Worm (Caenorhabditis elegans): ENCODE results near the gene swsn-1.

swsn-1 gene

DNA sequence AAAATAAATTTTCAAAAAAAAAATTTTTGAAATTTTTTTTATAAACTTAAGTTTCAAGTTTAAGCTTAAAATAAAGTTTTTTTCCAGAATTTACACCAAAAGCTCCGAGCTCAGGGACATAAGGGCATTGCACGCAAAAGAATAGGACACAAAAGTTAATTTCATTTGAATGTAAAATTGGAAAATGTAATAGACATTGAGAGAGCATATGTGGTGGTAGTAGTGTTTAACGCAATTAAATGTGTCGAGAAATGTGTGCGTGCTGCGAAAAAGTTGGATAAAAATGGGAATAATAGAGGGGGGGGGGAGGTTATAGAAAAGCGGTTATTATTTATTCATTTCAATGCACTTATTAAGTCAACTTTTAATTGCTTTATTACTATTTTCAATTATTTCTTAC lies 28.7 kb downstream of the swsn-1 start:
- no peak for TF ChIP-seq lin-54 (GFP tag; optimal IDR thresholded peaks at IDR 0.05)
- no peak for TF ChIP-seq snpc-1.1 (tag; optimal IDR thresholded peaks at IDR 0.05; ENCODE audit: insufficient read depth)
- TF ChIP-seq Y95B8A.8 (GFP tag; IDR thresholded peaks at IDR 0.05): no peak
- no peak for TF ChIP-seq unc-62 (GFP tag; optimal IDR thresholded peaks at IDR 0.05)
- TF ChIP-seq gei-17 (GFP tag; optimal IDR thresholded peaks at IDR 0.05): no peak
- TF ChIP-seq K11D2.4 (GFP tag; IDR thresholded peaks at IDR 0.05): no peak
- TF ChIP-seq ekl-4 (GFP tag; IDR thresholded peaks at IDR 0.05): no peak
- no peak for TF ChIP-seq ceh-27 (GFP tag; optimal IDR thresholded peaks at IDR 0.05)
- TF ChIP-seq madf-6 (GFP tag; IDR thresholded peaks at IDR 0.05): no peak
- no peak for TF ChIP-seq nhr-90 (tag; optimal IDR thresholded peaks at IDR 0.05)
- no peak for TF ChIP-seq ztf-25 (GFP tag; IDR thresholded peaks at IDR 0.05)
- no peak for TF ChIP-seq madf-8 (GFP tag; conservative IDR thresholded peaks at IDR 0.05)

DNA sequence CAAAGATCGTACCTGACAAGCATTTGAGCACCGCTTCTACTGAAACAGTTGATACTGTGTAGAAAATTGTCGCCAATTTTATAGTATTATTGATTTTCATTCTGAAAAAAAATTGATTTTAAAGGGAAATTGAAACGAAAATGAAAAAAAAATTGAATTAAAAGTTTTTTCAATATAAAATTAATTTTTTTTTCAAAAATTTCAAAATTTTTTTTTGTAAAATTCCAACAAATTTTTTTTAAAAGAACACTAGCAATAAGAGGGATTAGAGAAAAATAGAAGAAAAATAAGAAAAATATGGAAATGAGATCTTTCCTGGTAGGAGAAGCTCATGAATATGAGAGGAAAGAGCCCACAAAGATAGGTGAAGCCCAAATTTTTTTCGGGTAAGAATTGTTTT lies 34.1 kb downstream of the swsn-1 start, which contains the start of gene Y113G7B.11:
Y113G7B.11 (minus strand) TSS at position 101 of the 400 bp plus-strand sequence.
- no peak for TF ChIP-seq madf-3 (GFP tag; IDR thresholded peaks at IDR 0.05)
- no peak for TF ChIP-seq tbx-9 (tag; optimal IDR thresholded peaks at IDR 0.05; ENCODE audit: borderline replicate concordance)
- no peak for TF ChIP-seq F23B12.7 (tag; optimal IDR thresholded peaks at IDR 0.05; ENCODE audit: insufficient read depth)
- TF ChIP-seq Y67H2A.10 (GFP tag; conservative IDR thresholded peaks at IDR 0.05): no peak
- no peak for TF ChIP-seq hmg-1.2 (GFP tag; IDR thresholded peaks at IDR 0.05)

DNA sequence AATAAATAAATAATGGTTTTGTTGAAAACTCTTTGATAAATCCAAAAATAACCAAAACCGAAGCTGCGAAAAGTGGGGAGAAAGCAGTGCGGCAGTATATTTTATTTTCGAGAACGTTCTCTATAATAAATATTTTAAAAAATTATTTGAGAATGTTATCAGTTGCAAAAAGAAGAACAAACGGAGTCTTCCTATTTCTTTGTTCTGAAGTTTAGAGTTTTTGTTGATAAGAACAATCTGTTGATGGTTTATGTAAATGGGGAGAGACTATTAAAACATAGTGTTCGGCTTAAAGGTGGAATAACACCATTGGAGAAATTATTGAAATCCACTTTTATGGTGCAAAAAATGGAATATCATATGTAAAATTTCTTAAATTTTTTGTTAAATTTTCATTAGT lies 36.2 kb downstream of the swsn-1 start:
- TF ChIP-seq somi-1 (GFP tag; optimal IDR thresholded peaks at IDR 0.05) (no peak), nfya-2 (GFP tag; IDR thresholded peaks at IDR 0.05) (no peak), B0261.1 (tag; optimal IDR thresholded peaks at IDR 0.05) (no peak), B0336.3 (GFP tag; IDR thresholded peaks at IDR 0.05) (no peak), cebp-2 (GFP tag; IDR thresholded peaks at IDR 0.05) (no peak), mel-28 (tag; optimal IDR thresholded peaks at IDR 0.05; ENCODE audit: borderline replicate concordance) (no peak), madf-3 (GFP tag; IDR thresholded peaks at IDR 0.05) (no peak), fkh-3 (tag; optimal IDR thresholded peaks at IDR 0.05) (no peak), ceh-58 (GFP tag; IDR thresholded peaks at IDR 0.05) (no peak), Y67H2A.10 (GFP tag; conservative IDR thresholded peaks at IDR 0.05) (no peak), F55B11.4 (tag; optimal IDR thresholded peaks at IDR 0.05; ENCODE audit: borderline replicate concordance, insufficient read depth) (no peak), nhr-80 (tag; optimal IDR thresholded peaks at IDR 0.05) (no peak), F39B2.1 (GFP tag; IDR thresholded peaks at IDR 0.05) (no peak), unc-130 (GFP tag; optimal IDR thresholded peaks at IDR 0.05) (no peak), nhr-27 (tag; optimal IDR thresholded peaks at IDR 0.05) (no peak)

DNA sequence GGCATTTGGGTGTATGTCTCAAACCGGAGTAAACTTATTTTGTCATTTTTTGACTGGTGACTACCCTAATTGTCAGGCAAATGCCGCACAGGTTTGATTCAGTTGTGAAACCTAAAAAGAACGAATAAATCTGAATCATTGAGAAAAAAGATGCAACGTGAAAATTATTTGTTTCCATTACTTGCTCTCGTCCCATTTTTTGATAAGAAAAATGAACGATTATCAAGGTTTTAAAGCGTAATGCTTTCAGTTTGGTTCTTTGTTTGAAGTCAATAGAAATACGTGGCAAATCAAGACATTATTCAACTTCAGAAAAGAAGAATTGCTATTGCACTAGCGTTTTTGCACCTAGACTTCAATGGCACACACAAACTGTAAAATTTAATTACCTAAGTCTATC lies 36.7 kb downstream of the swsn-1 start, which contains the start of gene Y113G7B.12:
Y113G7B.12 (minus strand) TSS at position 101 of the 400 bp plus-strand sequence.
- TF ChIP-seq F37B4.10 (GFP tag; IDR thresholded peaks at IDR 0.05) (no peak), mes-4 (tag; optimal IDR thresholded peaks at IDR 0.05) (no peak), F23B12.7 (tag; optimal IDR thresholded peaks at IDR 0.05; ENCODE audit: insufficient read depth) (no peak), him-1 (tag; optimal IDR thresholded peaks at IDR 0.05) (no peak), ceh-79 (tag; optimal IDR thresholded peaks at IDR 0.05) (no peak), ceh-91 (GFP tag; IDR thresholded peaks at IDR 0.05) (no peak), Y56A3A.18 (GFP tag; IDR thresholded peaks at IDR 0.05) (no peak), lin-40 (tag; optimal IDR thresholded peaks at IDR 0.05) (no peak), ztf-25 (GFP tag; IDR thresholded peaks at IDR 0.05) (no peak), nfyb-1 (GFP tag; IDR thresholded peaks at IDR 0.05) (no peak), ets-4 (GFP tag; optimal IDR thresholded peaks at IDR 0.05) (no peak), bed-2 (GFP tag; IDR thresholded peaks at IDR 0.05) (no peak), aptf-3 (GFP tag; IDR thresholded peaks at IDR 0.05) (no peak)

Data from whole organism, young adult.